Fruit fly (Drosophila melanogaster): ENCODE measurements around the gene Galphaf.

Galphaf gene

dm6 chr3L:16711430-16712228 is 43.9 kb upstream of the Galphaf start, which contains the start of the genes CG43954, Lasp and Dab (continued):
- TF ChIP-seq Opbp (GFP tag; IDR thresholded peaks at IDR 0.05; ENCODE audit: partially characterized antibody): 0 out of 3 replicates have a peak, but pooled peaks have one; percentile 5
- TF ChIP-seq CG10147 (GFP tag; optimal IDR thresholded peaks at IDR 0.05): peak; percentile 3
- TF ChIP-seq CG16813 (GFP tag; IDR thresholded peaks at IDR 0.05; ENCODE audit: partially characterized antibody): peak; percentile 52; the same call in 1 of the 3 replicates
- TF ChIP-seq Awh (GFP tag; IDR thresholded peaks at IDR 0.05): peak; percentile 9; the same call in 1 of the 2 replicates
- peak in 1 of 2 experiments; percentile 70 for TF ChIP-seq Pdp1 (GFP tag; optimal IDR thresholded peaks at IDR 0.05)
- TF ChIP-seq CG1603 (tag; optimal IDR thresholded peaks at IDR 0.05): peak; percentile 77
- TF ChIP-seq peb (GFP tag; IDR thresholded peaks at IDR 0.05): no peak
- TF ChIP-seq CG16779 (GFP tag; IDR thresholded peaks at IDR 0.05): 0 out of 2 replicates have a peak, but pooled peaks have one; percentile 25
- TF ChIP-seq CG3995 (GFP tag; optimal IDR thresholded peaks at IDR 0.05): peak; percentile 88
- TF ChIP-seq CG3065 (GFP tag; optimal IDR thresholded peaks at IDR 0.05): peak; percentile 24
- TF ChIP-seq CG7987 (GFP tag; optimal IDR thresholded peaks at IDR 0.05): no peak
- peak; percentile 40 for TF ChIP-seq gsb-n (tag; optimal IDR thresholded peaks at IDR 0.05)
- no peak for TF ChIP-seq zen2 (GFP tag; IDR thresholded peaks at IDR 0.05; ENCODE audit: partially characterized antibody)
- no peak for TF ChIP-seq ems (GFP tag; optimal IDR thresholded peaks at IDR 0.05)
- no peak for TF ChIP-seq cato (GFP tag; optimal IDR thresholded peaks at IDR 0.05; ENCODE audit: borderline replicate concordance)
- TF ChIP-seq CG4360 (GFP tag; IDR thresholded peaks at IDR 0.05): no peak
- no peak for TF ChIP-seq wdn (GFP tag; IDR thresholded peaks at IDR 0.05)
- no peak for TF ChIP-seq al (GFP tag; IDR thresholded peaks at IDR 0.05)
- TF ChIP-seq zf30C (GFP tag; optimal IDR thresholded peaks at IDR 0.05): peak; percentile 37
- TF ChIP-seq CG18476 (GFP tag; optimal IDR thresholded peaks at IDR 0.05): no peak
- TF ChIP-seq grau (tag; optimal IDR thresholded peaks at IDR 0.05): peak; percentile 29
- peak; percentile 51 for TF ChIP-seq HmgZ (tag; optimal IDR thresholded peaks at IDR 0.05)
- peak; percentile 8; the same call in 1 of the 2 replicates for TF ChIP-seq tna (GFP tag; IDR thresholded peaks at IDR 0.05; ENCODE audit: partially characterized antibody)
- no peak for TF ChIP-seq slou (GFP tag; optimal IDR thresholded peaks at IDR 0.05)
- no peak for TF ChIP-seq Sox102F (GFP tag; optimal IDR thresholded peaks at IDR 0.05)
- peak; percentile 28 for TF ChIP-seq scrt (GFP tag; optimal IDR thresholded peaks at IDR 0.05)
- TF ChIP-seq CG18262 (tag; optimal IDR thresholded peaks at IDR 0.05): peak; percentile 24
- TF ChIP-seq CG4854 (GFP tag; optimal IDR thresholded peaks at IDR 0.05): no peak
- peak; percentile 19; the same call in 1 of the 2 replicates for TF ChIP-seq sob (GFP tag; IDR thresholded peaks at IDR 0.05)
- TF ChIP-seq ftz-f1 (GFP tag; optimal IDR thresholded peaks at IDR 0.05): peak; percentile 81
- TF ChIP-seq Bdp1 (GFP tag; optimal IDR thresholded peaks at IDR 0.05): no peak
- TF ChIP-seq az2 (GFP tag; optimal IDR thresholded peaks at IDR 0.05): peak; percentile 31
- TF ChIP-seq maf-S (GFP tag; optimal IDR thresholded peaks at IDR 0.05): no peak
- no peak for TF ChIP-seq wor (GFP tag; IDR thresholded peaks at IDR 0.05)
- no peak for TF ChIP-seq vfl (GFP tag; optimal IDR thresholded peaks at IDR 0.05)
- TF ChIP-seq CG8944 (GFP tag; optimal IDR thresholded peaks at IDR 0.05): no peak
- TF ChIP-seq CG17359 (tag; optimal IDR thresholded peaks at IDR 0.05): peak; percentile 22
- TF ChIP-seq NC2β (GFP tag; optimal IDR thresholded peaks at IDR 0.05): no peak
- no peak for TF ChIP-seq Hand (GFP tag; optimal IDR thresholded peaks at IDR 0.05)
- TF ChIP-seq Dip2 (GFP tag; IDR thresholded peaks at IDR 0.05): no peak
- TF ChIP-seq mld (GFP tag; IDR thresholded peaks at IDR 0.05; ENCODE audit: partially characterized antibody): peak; percentile 22; the same call in 1 of the 3 replicates
- TF ChIP-seq lmd (GFP tag; IDR thresholded peaks at IDR 0.05): no peak
- no peak for TF ChIP-seq CG11560 (tag; IDR thresholded peaks at IDR 0.05)
- peak; percentile 42 for TF ChIP-seq CG8290 (GFP tag; optimal IDR thresholded peaks at IDR 0.05)
- peak in 1 of 2 experiments; percentile 91 for TF ChIP-seq CG8290 (tag; optimal IDR thresholded peaks at IDR 0.05)
- peak; percentile 95 for TF ChIP-seq gfzf (GFP tag; optimal IDR thresholded peaks at IDR 0.05)
- no peak for TF ChIP-seq bsh (GFP tag; optimal IDR thresholded peaks at IDR 0.05)
- TF ChIP-seq tio (GFP tag; optimal IDR thresholded peaks at IDR 0.05): no peak
- TF ChIP-seq CG4282 (GFP tag; optimal IDR thresholded peaks at IDR 0.05): no peak

All from whole organism, embryonic.